Worm (Caenorhabditis elegans): ENCODE results near the gene dyn-1.

ce11 chrX:15607498-15608019, 38.9 kb downstream of the dyn-1 start, which contains the start of gene nipi-3:
- TF ChIP-seq ama-1 (optimal IDR thresholded peaks at IDR 0.05), result peak; percentile 79
- TF ChIP-seq aly-2 (tag; optimal IDR thresholded peaks at IDR 0.05), result peak; percentile 12
- no peak for TF ChIP-seq nhr-28 (tag; optimal IDR thresholded peaks at IDR 0.05)
- peak; percentile 93 for TF ChIP-seq nhr-11 (tag; optimal IDR thresholded peaks at IDR 0.05)
- peak; percentile 27 for TF ChIP-seq ceh-82 (tag; optimal IDR thresholded peaks at IDR 0.05)
- peak; percentile 92 for TF ChIP-seq pha-4 (tag; optimal IDR thresholded peaks at IDR 0.05)
- no peak for TF ChIP-seq nhr-237 (tag; optimal IDR thresholded peaks at IDR 0.05)
- TF ChIP-seq nhr-76 (tag; optimal IDR thresholded peaks at IDR 0.05), result peak; percentile 72
- TF ChIP-seq elt-3 (tag; optimal IDR thresholded peaks at IDR 0.05), result peak; percentile 15 to 97 (median 44)
- no peak for TF ChIP-seq ceh-16 (tag; optimal IDR thresholded peaks at IDR 0.05)
- TF ChIP-seq nhr-67 (tag; optimal IDR thresholded peaks at IDR 0.05), result no peak

All from whole organism, L3 larva.